Worm (Caenorhabditis elegans) whole organism, midembryonic: Measurements from ENCODE around the gene Y41C4A.21.
"Not testable (repeated sequence)": the region's sequence is repeated elsewhere in the genome, so short reads cannot be mapped to it uniquely, and the experiment has no call there.

Experiments
- T22C8.4 ChIP-seq: fragments of 200-800 bp; sonication (Bioruptor generic); IDR thresholded peaks from 2 replicates; pipeline ENCODE4 v1.3.6; 2022; ENCODE audit warnings: missing genetic modification characterization, missing compliant biosample characterization
- cog-1 ChIP-seq: sonication (generic microtip); optimal IDR thresholded peaks from 2 replicates; lab custom pipeline; 2016; ENCODE audit warnings: missing genetic modification characterization, missing compliant biosample characterization
- flt-1 ChIP-seq: fragments of 200-800 bp; sonication (Bioruptor generic); IDR thresholded peaks from 2 replicates; pipeline ENCODE4 v1.3.6; 2022; ENCODE audit warnings: missing genetic modification characterization, missing compliant biosample characterization
- klf-2 ChIP-seq: fragments of 200-800 bp; sonication (Bioruptor generic); conservative IDR thresholded peaks from 2 replicates; pipeline ENCODE4 v1.3.6; 2022; ENCODE audit warnings: missing genetic modification reagents, missing genetic modification characterization, missing compliant biosample characterization
- med-1 ChIP-seq: sonication (generic microtip); optimal IDR thresholded peaks from 2 replicates; lab custom pipeline; 2017; ENCODE audit warnings: missing genetic modification characterization, mild to moderate bottlenecking, missing compliant biosample characterization, antibody characterized with exemption, missing genetic modification reagents; ENCODE audit not compliant: insufficient read depth
- ref-1 ChIP-seq: fragments of 200-800 bp; sonication (Bioruptor generic); conservative IDR thresholded peaks from 2 replicates; pipeline ENCODE4 v1.3.6; 2022; ENCODE audit warnings: missing genetic modification reagents, missing genetic modification characterization, missing compliant biosample characterization
- tab-1 ChIP-seq: fragments of 200-800 bp; sonication (Bioruptor generic); IDR thresholded peaks from 2 replicates; pipeline ENCODE4 v1.3.6; 2022; ENCODE audit warnings: missing genetic modification characterization, missing compliant biosample characterization
- ztf-23 ChIP-seq: fragments of 200-800 bp; sonication (Bioruptor generic); IDR thresholded peaks from 2 replicates; pipeline ENCODE4 v1.3.6; 2022; ENCODE audit warnings: missing genetic modification reagents, missing genetic modification characterization, missing compliant biosample characterization
- ztf-29 ChIP-seq: fragments of 200-800 bp; sonication (Bioruptor generic); IDR thresholded peaks from 2 replicates; pipeline ENCODE4 v1.3.6; 2022; ENCODE audit warnings: missing genetic modification reagents, missing genetic modification characterization, missing compliant biosample characterization

Gene Y41C4A.21

DNA sequence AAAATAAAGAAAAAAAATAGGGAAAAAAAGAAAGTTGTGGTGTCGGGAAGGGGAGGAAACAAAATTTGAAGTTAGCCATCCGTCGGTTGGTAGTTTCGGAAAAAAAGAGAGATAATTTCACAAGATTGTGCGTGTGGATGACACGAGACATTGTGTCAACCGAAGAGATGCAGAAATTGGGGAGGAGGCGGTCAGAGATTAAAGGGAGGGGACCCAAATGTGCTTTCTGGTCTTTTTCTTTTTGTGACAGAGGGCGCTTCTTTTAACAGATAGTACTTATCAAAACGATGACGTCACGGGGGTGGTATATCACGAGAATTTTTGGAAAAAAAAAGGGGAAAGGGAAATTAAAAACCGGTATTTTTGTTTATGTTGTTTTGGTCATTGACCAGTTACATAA is 6.3 kb downstream of the Y41C4A.21 start:
- TF ChIP-seq ref-1 (GFP tag; lab: Robert Waterston, UW): no peak
- TF ChIP-seq ztf-23 (GFP tag; lab: Robert Waterston, UW): no peak
- no peak for TF ChIP-seq flt-1 (GFP tag; lab: Robert Waterston, UW)
- no peak for TF ChIP-seq T22C8.4 (GFP tag; lab: Robert Waterston, UW)
- TF ChIP-seq klf-2 (GFP tag; lab: Robert Waterston, UW): no peak
- no peak for TF ChIP-seq tab-1 (GFP tag; lab: Robert Waterston, UW)
- TF ChIP-seq cog-1: no peak
- no peak for TF ChIP-seq med-1 (GFP tag; lab: Kevin White, UChicago)
- TF ChIP-seq ztf-29 (GFP tag; lab: Robert Waterston, UW): no peak

ce11 chrIII:11740868-11741267 is 8.7 kb downstream of the Y41C4A.21 start:
- TF ChIP-seq klf-2 (GFP tag; lab: Robert Waterston, UW) (no peak), ref-1 (GFP tag; lab: Robert Waterston, UW) (no peak), cog-1 (no peak)

ce11 chrIII:11742191-11742590 is 10.0 kb downstream of the Y41C4A.21 start:
- TF ChIP-seq flt-1 (GFP tag; lab: Robert Waterston, UW): no peak

- TF ChIP-seq tab-1 (GFP tag; lab: Robert Waterston, UW) (no peak), ztf-23 (GFP tag; lab: Robert Waterston, UW) (0 out of 2 replicates have a peak, but pooled peaks have one; percentile 56), med-1 (GFP tag; lab: Kevin White, UChicago) (no peak), ztf-29 (GFP tag; lab: Robert Waterston, UW) (no peak), klf-2 (GFP tag; lab: Robert Waterston, UW) (0 out of 2 replicates have a peak, but pooled peaks have one; percentile 33), ref-1 (GFP tag; lab: Robert Waterston, UW) (no peak), T22C8.4 (GFP tag; lab: Robert Waterston, UW) (peak; percentile 10; the same call in 1 of the 2 replicates), flt-1 (GFP tag; lab: Robert Waterston, UW) (peak; percentile 78), cog-1 (peak; percentile 28)
These were observed 14.6 kb downstream of the Y41C4A.21 start, which contains the start of gene mrt-2 for ce11 chrIII:11746718-11747117. mrt-2 (plus strand) TSS chrIII:11746766.

- no peak for TF ChIP-seq T22C8.4 (GFP tag; lab: Robert Waterston, UW)
- no peak for TF ChIP-seq flt-1 (GFP tag; lab: Robert Waterston, UW)
- TF ChIP-seq cog-1: no peak
- TF ChIP-seq ztf-29 (GFP tag; lab: Robert Waterston, UW): no peak
- no peak for TF ChIP-seq med-1 (GFP tag; lab: Kevin White, UChicago)
- no peak for TF ChIP-seq ref-1 (GFP tag; lab: Robert Waterston, UW)
- TF ChIP-seq tab-1 (GFP tag; lab: Robert Waterston, UW): no peak
- no peak for TF ChIP-seq ztf-23 (GFP tag; lab: Robert Waterston, UW)
- TF ChIP-seq klf-2 (GFP tag; lab: Robert Waterston, UW): no peak
These were observed 18.1 kb downstream of the Y41C4A.21 start for ce11 chrIII:11750232-11750631.

- no peak for TF ChIP-seq flt-1 (GFP tag; lab: Robert Waterston, UW)
- TF ChIP-seq T22C8.4 (GFP tag; lab: Robert Waterston, UW): no peak
- no peak for TF ChIP-seq med-1 (GFP tag; lab: Kevin White, UChicago)
- TF ChIP-seq ztf-23 (GFP tag; lab: Robert Waterston, UW): no peak
- TF ChIP-seq tab-1 (GFP tag; lab: Robert Waterston, UW): no peak
- no peak for TF ChIP-seq ztf-29 (GFP tag; lab: Robert Waterston, UW)
- TF ChIP-seq ref-1 (GFP tag; lab: Robert Waterston, UW): no peak
These were observed 18.7 kb downstream of the Y41C4A.21 start for ce11 chrIII:11750817-11751216.

- TF ChIP-seq med-1 (GFP tag; lab: Kevin White, UChicago) (no peak), tab-1 (GFP tag; lab: Robert Waterston, UW) (no peak), T22C8.4 (GFP tag; lab: Robert Waterston, UW) (no peak), ref-1 (GFP tag; lab: Robert Waterston, UW) (no peak), ztf-23 (GFP tag; lab: Robert Waterston, UW) (no peak), cog-1 (no peak), klf-2 (GFP tag; lab: Robert Waterston, UW) (no peak), ztf-29 (GFP tag; lab: Robert Waterston, UW) (no peak), flt-1 (GFP tag; lab: Robert Waterston, UW) (no peak)
These were observed 25.7 kb downstream of the Y41C4A.21 start for ce11 chrIII:11757892-11758291.

ce11 chrIII:11760634-11761033 is 28.5 kb downstream of the Y41C4A.21 start:
- no peak for TF ChIP-seq ztf-29 (GFP tag; lab: Robert Waterston, UW)
- no peak for TF ChIP-seq klf-2 (GFP tag; lab: Robert Waterston, UW)
- no peak for TF ChIP-seq ztf-23 (GFP tag; lab: Robert Waterston, UW)
- TF ChIP-seq flt-1 (GFP tag; lab: Robert Waterston, UW): no peak
- TF ChIP-seq tab-1 (GFP tag; lab: Robert Waterston, UW): no peak
- TF ChIP-seq ref-1 (GFP tag; lab: Robert Waterston, UW): no peak
- no peak for TF ChIP-seq cog-1
- no peak for TF ChIP-seq med-1 (GFP tag; lab: Kevin White, UChicago)
- no peak for TF ChIP-seq T22C8.4 (GFP tag; lab: Robert Waterston, UW)

ce11 chrIII:11773581-11773980 is 41.4 kb downstream of the Y41C4A.21 start, which contains the start of gene gbf-1:
gbf-1 (minus strand) TSS chrIII:11773681.
- not testable (repeated sequence) for TF ChIP-seq T22C8.4, klf-2, ref-1 (GFP tag; lab: Robert Waterston, UW)

- TF ChIP-seq ref-1 (GFP tag; lab: Robert Waterston, UW) (no peak), flt-1 (GFP tag; lab: Robert Waterston, UW) (no peak; the same call in 1 of the 2 replicates)
These were observed 42.4 kb downstream of the Y41C4A.21 start, which contains the start of gene immp-1 for ce11 chrIII:11774508-11775000. immp-1 (plus strand) TSS chrIII:11774950.
